Fruit fly (Drosophila melanogaster) whole organism, embryonic: ENCODE results near the gene fd102C.

Experiments
- B-H2 ChIP-seq: fragments of 200-800 bp; sonication (Bioruptor generic); optimal IDR thresholded peaks from 2 replicates; lab custom pipeline; 2018; ENCODE audit warnings: missing biosample characterization, mild to moderate bottlenecking, missing genetic modification characterization
- BtbVII ChIP-seq: fragments of 200-800 bp; sonication (Bioruptor generic); optimal IDR thresholded peaks from 3 replicates; lab custom pipeline; 2017; ENCODE audit warnings: missing biosample characterization, mild to moderate bottlenecking, missing genetic modification characterization
- CG1024 ChIP-seq: fragments of 200-800 bp; sonication (Bioruptor generic); IDR thresholded peaks from 2 replicates; pipeline ENCODE4 v1.3.6; 2022; ENCODE audit warnings: missing biosample characterization, missing genetic modification characterization
- CG10321 ChIP-seq: fragments of 200-800 bp; sonication (Bioruptor generic); IDR thresholded peaks from 2 replicates; pipeline ENCODE4 v1.3.6; 2022; ENCODE audit warnings: missing biosample characterization, missing genetic modification characterization
- CG10959 ChIP-seq: fragments of 200-800 bp; sonication (Bioruptor generic); IDR thresholded peaks from 2 replicates; pipeline ENCODE4 v1.3.6; 2022; ENCODE audit warnings: missing biosample characterization, missing genetic modification characterization
- CG11093 ChIP-seq: fragments of 200-800 bp; sonication (Bioruptor generic); IDR thresholded peaks from 3 replicates; pipeline ENCODE4 v1.3.6; 2022; ENCODE audit warnings: missing biosample characterization, missing genetic modification characterization
- CG12104 ChIP-seq: fragments of 200-800 bp; sonication (Bioruptor generic); optimal IDR thresholded peaks from 3 replicates; lab custom pipeline; 2016; ENCODE audit warnings: missing biosample characterization, missing genetic modification characterization
- CG1233 ChIP-seq: fragments of 200-800 bp; sonication (Bioruptor generic); optimal IDR thresholded peaks from 4 replicates; lab custom pipeline; 2018; ENCODE audit warnings: missing biosample characterization, mild to moderate bottlenecking, missing genetic modification characterization
- CG16863 ChIP-seq: fragments of 200-800 bp; sonication (Bioruptor generic); optimal IDR thresholded peaks from 3 replicates; lab custom pipeline; 2016; ENCODE audit warnings: missing biosample characterization, missing genetic modification characterization
- CG17328 ChIP-seq: fragments of 200-800 bp; sonication (Bioruptor generic); IDR thresholded peaks from 2 replicates; pipeline ENCODE4 v1.3.6; 2022; ENCODE audit warnings: missing biosample characterization, missing genetic modification characterization
- CG17385 ChIP-seq: fragments of 200-800 bp; sonication (Bioruptor generic); optimal IDR thresholded peaks from 3 replicates; lab custom pipeline; 2018; ENCODE audit warnings: missing biosample characterization, mild to moderate bottlenecking, missing genetic modification characterization
- CG2199 ChIP-seq: fragments of 200-800 bp; sonication (Bioruptor generic); IDR thresholded peaks from 3 replicates; pipeline ENCODE4 v1.3.6; 2022; ENCODE audit warnings: missing biosample characterization, missing genetic modification characterization
- CG30403 ChIP-seq: fragments of 200-800 bp; sonication (Bioruptor generic); optimal IDR thresholded peaks from 3 replicates; lab custom pipeline; 2016; ENCODE audit warnings: missing biosample characterization, missing genetic modification characterization
- CG3847 ChIP-seq: fragments of 200-800 bp; sonication (Bioruptor generic); IDR thresholded peaks from 2 replicates; pipeline ENCODE4 v1.3.6; 2022; ENCODE audit warnings: missing biosample characterization, missing genetic modification characterization
- CG5180 ChIP-seq: fragments of 200-800 bp; sonication (Bioruptor generic); optimal IDR thresholded peaks from 3 replicates; lab custom pipeline; 2017; ENCODE audit warnings: missing biosample characterization, missing genetic modification characterization, mild to moderate bottlenecking, moderate library complexity, missing genetic modification reagents
- CG5245 ChIP-seq: fragments of 200-800 bp; sonication (Bioruptor generic); optimal IDR thresholded peaks from 3 replicates; lab custom pipeline; 2016; ENCODE audit warnings: missing biosample characterization, missing genetic modification characterization
- CG7271 ChIP-seq: fragments of 200-800 bp; sonication (Bioruptor generic); optimal IDR thresholded peaks from 2 replicates; lab custom pipeline; 2018; ENCODE audit warnings: missing biosample characterization, mild to moderate bottlenecking, missing genetic modification characterization, moderate library complexity
- CG8290 ChIP-seq, 3 experiments: fragments of 200-800 bp; sonication (Bioruptor generic); optimal IDR thresholded peaks; 2 replicates each; lab custom pipeline; 2016 to 2019; ENCODE audit warnings: missing biosample characterization in 3 of 3, missing genetic modification characterization in 3 of 3, mild to moderate bottlenecking in 2 of 3, moderate library complexity in 1 of 3
- Camta ChIP-seq: fragments of 200-800 bp; sonication (Bioruptor generic); optimal IDR thresholded peaks from 2 replicates; lab custom pipeline; 2016; ENCODE audit warnings: missing biosample characterization, missing genetic modification characterization
- CoRest ChIP-seq: fragments of 200-800 bp; sonication (Bioruptor generic); optimal IDR thresholded peaks from 3 replicates; lab custom pipeline; 2018; ENCODE audit warnings: missing biosample characterization, mild to moderate bottlenecking, missing genetic modification characterization, moderate library complexity
- GATAe ChIP-seq: fragments of 200-800 bp; sonication (Bioruptor generic); conservative IDR thresholded peaks from 2 replicates; pipeline ENCODE4 v1.3.6; 2022; ENCODE audit warnings: missing biosample characterization, missing genetic modification characterization
- Hr51 ChIP-seq, 2 experiments: fragments of 200-800 bp; sonication (Bioruptor generic); optimal IDR thresholded peaks; 2 replicates in 1 of 2; 3 replicates in 1 of 2; lab custom pipeline; 2016 to 2018; ENCODE audit warnings: missing biosample characterization in 2 of 2, missing genetic modification characterization in 2 of 2, mild to moderate bottlenecking in 1 of 2, moderate library complexity in 1 of 2
- Jarid2 ChIP-seq: fragments of 200-800 bp; sonication (Bioruptor generic); optimal IDR thresholded peaks from 3 replicates; lab custom pipeline; 2017; ENCODE audit warnings: mild to moderate bottlenecking, missing biosample characterization, missing genetic modification reagents, missing genetic modification characterization
- Med ChIP-seq: fragments of 200-800 bp; sonication (Bioruptor generic); peaks from one replicate; lab custom pipeline; 2016; ENCODE audit warnings: missing biosample characterization, missing genetic modification characterization, mild to moderate bottlenecking, inconsistent platforms, moderate library complexity
- Nf-YA ChIP-seq: fragments of 200-800 bp; sonication (Bioruptor generic); IDR thresholded peaks from 2 replicates; pipeline ENCODE4 v1.3.6; 2022; ENCODE audit warnings: missing biosample characterization, missing genetic modification characterization
- Nf-YB ChIP-seq: fragments of 200-800 bp; sonication (Bioruptor generic); optimal IDR thresholded peaks from 3 replicates; lab custom pipeline; 2019; ENCODE audit warnings: missing biosample characterization, mild to moderate bottlenecking, missing genetic modification characterization, moderate library complexity
- Nf-YC ChIP-seq: fragments of 200-800 bp; optimal IDR thresholded peaks from 3 replicates; lab custom pipeline; 2019; ENCODE audit warnings: missing biosample characterization, mild to moderate bottlenecking, missing genetic modification characterization, moderate library complexity
- Ravus ChIP-seq: fragments of 200-800 bp; sonication (Bioruptor generic); IDR thresholded peaks from 2 replicates; pipeline ENCODE4 v1.3.6; 2022; ENCODE audit warnings: missing biosample characterization, missing genetic modification characterization
- abd-A ChIP-seq: fragments of 200-800 bp; sonication (Bioruptor generic); optimal IDR thresholded peaks from 3 replicates; lab custom pipeline; 2019; ENCODE audit warnings: missing biosample characterization, mild to moderate bottlenecking, missing genetic modification characterization, moderate library complexity
- ash1 ChIP-seq: fragments of 200-800 bp; sonication (Bioruptor generic); optimal IDR thresholded peaks from 2 replicates; lab custom pipeline; 2018; ENCODE audit warnings: missing biosample characterization, mild to moderate bottlenecking, missing genetic modification characterization
- bab2 ChIP-seq: fragments of 200-800 bp; sonication (Bioruptor generic); optimal IDR thresholded peaks from 2 replicates; lab custom pipeline; 2016; ENCODE audit warnings: missing biosample characterization, missing genetic modification characterization
- bcd ChIP-seq: fragments of 200-800 bp; sonication (Bioruptor generic); optimal IDR thresholded peaks from 2 replicates; lab custom pipeline; 2017; ENCODE audit warnings: missing biosample characterization, mild to moderate bottlenecking, missing genetic modification characterization
- ems ChIP-seq: fragments of 200-800 bp; sonication (Bioruptor generic); optimal IDR thresholded peaks from 3 replicates; lab custom pipeline; 2016; ENCODE audit warnings: missing biosample characterization, missing genetic modification characterization
- fd96Cb ChIP-seq: fragments of 200-800 bp; sonication (Bioruptor generic); optimal IDR thresholded peaks from 2 replicates; lab custom pipeline; 2018; ENCODE audit warnings: missing biosample characterization, mild to moderate bottlenecking, missing genetic modification characterization, moderate library complexity
- gem ChIP-seq: fragments of 200-800 bp; sonication (Bioruptor generic); optimal IDR thresholded peaks from 2 replicates; lab custom pipeline; 2019; ENCODE audit warnings: missing biosample characterization, mild to moderate bottlenecking, missing genetic modification characterization, moderate library complexity
- ind ChIP-seq: fragments of 200-800 bp; sonication (Bioruptor generic); optimal IDR thresholded peaks from 3 replicates; lab custom pipeline; 2016; ENCODE audit warnings: missing biosample characterization, missing genetic modification characterization
- jing ChIP-seq: fragments of 200-800 bp; sonication (Bioruptor generic); optimal IDR thresholded peaks from 2 replicates; lab custom pipeline; 2018; ENCODE audit warnings: missing biosample characterization, mild to moderate bottlenecking, missing genetic modification characterization
- kah ChIP-seq: fragments of 200-800 bp; sonication (Bioruptor generic); optimal IDR thresholded peaks from 2 replicates; lab custom pipeline; 2018; ENCODE audit warnings: missing biosample characterization, mild to moderate bottlenecking, missing genetic modification characterization
- pho ChIP-seq: fragments of 200-800 bp; sonication (Bioruptor generic); optimal IDR thresholded peaks from 2 replicates; lab custom pipeline; 2016; ENCODE audit warnings: missing biosample characterization, missing genetic modification characterization
- psq ChIP-seq: fragments of 200-800 bp; sonication (Bioruptor generic); optimal IDR thresholded peaks from 2 replicates; lab custom pipeline; 2017; ENCODE audit warnings: missing biosample characterization, missing genetic modification characterization
- ranshi ChIP-seq: fragments of 200-800 bp; sonication (Bioruptor generic); IDR thresholded peaks from 2 replicates; pipeline ENCODE4 v1.3.6; 2022; ENCODE audit warnings: missing biosample characterization, missing genetic modification characterization
- sens ChIP-seq: fragments of 200-800 bp; sonication (Bioruptor generic); peaks from one replicate; lab custom pipeline; 2016; ENCODE audit warnings: missing biosample characterization, missing genetic modification characterization
- sens-2 ChIP-seq: fragments of 200-800 bp; sonication (Bioruptor generic); IDR thresholded peaks from 2 replicates; pipeline ENCODE4 v1.3.6; 2022; ENCODE audit warnings: missing biosample characterization, missing genetic modification characterization
- sr ChIP-seq: fragments of 200-800 bp; sonication (Bioruptor generic); IDR thresholded peaks from 3 replicates; pipeline ENCODE4 v1.3.6; 2022; ENCODE audit warnings: missing biosample characterization, missing genetic modification characterization
- stwl ChIP-seq: fragments of 200-800 bp; sonication (Bioruptor generic); optimal IDR thresholded peaks from 3 replicates; lab custom pipeline; 2018; ENCODE audit warnings: missing biosample characterization, mild to moderate bottlenecking, missing genetic modification characterization, moderate library complexity
- tgo ChIP-seq: fragments of 200-800 bp; sonication (Bioruptor generic); IDR thresholded peaks from 3 replicates; pipeline ENCODE4 v1.3.6; 2022; ENCODE audit warnings: missing biosample characterization, missing genetic modification characterization
- trem ChIP-seq: fragments of 200-800 bp; optimal IDR thresholded peaks from 3 replicates; lab custom pipeline; 2019; ENCODE audit warnings: missing biosample characterization, mild to moderate bottlenecking, missing genetic modification characterization, moderate library complexity
- z ChIP-seq: fragments of 200-800 bp; sonication (Bioruptor generic); IDR thresholded peaks from 3 replicates; pipeline ENCODE4 v1.3.6; 2022; ENCODE audit warnings: missing biosample characterization, missing genetic modification characterization
- zen ChIP-seq: fragments of 200-800 bp; sonication (Bioruptor generic); optimal IDR thresholded peaks from 3 replicates; lab custom pipeline; 2018; ENCODE audit warnings: missing biosample characterization, mild to moderate bottlenecking, missing genetic modification characterization, moderate library complexity

Gene fd102C

DNA sequence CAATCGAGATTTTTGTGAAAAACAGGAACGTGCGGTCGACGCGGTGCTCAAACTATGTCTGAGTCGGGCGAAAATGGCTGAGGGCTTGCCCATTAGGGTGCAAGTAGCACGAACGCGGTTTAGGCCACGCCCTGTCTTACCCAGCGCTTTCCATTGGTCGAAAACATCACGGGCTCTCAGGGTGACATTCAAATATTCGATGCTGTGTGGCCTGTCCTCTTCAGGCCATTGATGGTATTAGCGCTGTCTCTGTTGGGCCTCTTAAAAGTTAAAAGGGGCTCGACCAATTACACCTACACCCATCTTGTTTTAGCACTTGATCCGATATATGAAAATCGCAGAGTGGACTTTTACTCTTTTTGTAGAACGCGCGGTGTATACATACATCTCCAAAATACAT lies at the start of gene fd102C:
Gene fd102C (minus strand): TSS at position 62 of the 400 bp plus-strand sequence.
- TF ChIP-seq Hr51 (GFP tag; optimal IDR thresholded peaks at IDR 0.05; lab: Kevin White, UChicago) (no peak), bab2 (no peak), Nf-YA (GFP tag; lab: Robert Waterston, UW) (peak; percentile 71; the same call in 1 of the 2 replicates), CG10321 (peak; percentile 90; the same call in 1 of the 2 replicates), jing (GFP tag; lab: Kevin White, UChicago) (peak; percentile 35), Nf-YC (tag; lab: Kevin White, UChicago) (peak; percentile 99), Jarid2 (GFP tag; lab: Kevin White, UChicago) (peak; percentile 49), ash1 (GFP tag; lab: Kevin White, UChicago) (peak; percentile 19), CG2199 (GFP tag; lab: Robert Waterston, UW) (peak; percentile 86; the same call in 1 of the 3 replicates), tgo (GFP tag; lab: Robert Waterston, UW) (no peak), zen (peak; percentile 43), Nf-YB (GFP tag; lab: Kevin White, UChicago) (peak; percentile 99), CG3847 (GFP tag; lab: Robert Waterston, UW) (no peak), Med (GFP tag; lab: Kevin White, UChicago) (peak; percentile 44)

DNA sequence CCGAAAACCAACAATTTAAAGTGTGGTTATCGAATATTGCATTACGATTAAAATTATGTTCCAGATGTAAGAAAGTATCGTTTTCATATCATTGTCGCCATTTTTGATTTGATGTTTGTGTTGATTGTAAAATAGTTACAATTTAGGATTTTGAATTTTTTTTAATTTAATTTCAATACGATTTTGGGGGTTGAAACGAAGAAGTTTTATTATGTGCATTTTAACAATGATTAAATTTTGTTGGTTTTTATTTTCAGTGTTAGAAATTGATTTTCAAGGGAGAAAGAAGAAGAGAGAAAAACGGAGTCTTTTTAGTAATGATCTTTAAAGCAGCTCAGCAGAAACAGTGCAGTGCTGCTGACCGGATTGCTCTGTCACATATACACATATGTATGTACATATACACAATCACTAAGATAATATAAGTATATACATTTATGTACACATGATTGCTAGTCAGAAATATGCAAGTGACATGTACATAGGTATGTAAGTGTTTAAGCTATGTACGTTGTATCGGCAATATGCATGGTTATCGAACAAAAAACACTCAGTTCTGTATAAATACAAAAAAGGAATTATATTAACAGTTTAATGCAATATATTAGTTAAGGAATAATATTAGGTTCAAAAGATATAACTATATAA lies 34.9 kb upstream of the fd102C start:
- TF ChIP-seq CoRest (tag; lab: Kevin White, UChicago) (no peak), Med (GFP tag; lab: Kevin White, UChicago) (no peak), CG5245 (GFP tag; lab: Kevin White, UChicago) (no peak), fd96Cb (tag; lab: Kevin White, UChicago) (no peak), psq (GFP tag; lab: Kevin White, UChicago) (no peak), CG12104 (GFP tag; lab: Kevin White, UChicago) (no peak), abd-A (tag; lab: Kevin White, UChicago) (no peak), ems (GFP tag; lab: Kevin White, UChicago) (no peak), trem (peak; percentile 42), kah (GFP tag; lab: Kevin White, UChicago) (no peak), bcd (GFP tag; lab: Kevin White, UChicago) (no peak), CG11093 (no peak), z (GFP tag; lab: Robert Waterston, UW) (no peak), B-H2 (GFP tag; lab: Kevin White, UChicago) (no peak), CG1233 (GFP tag; lab: Kevin White, UChicago) (no peak), stwl (peak; percentile 92), CG17328 (GFP tag; lab: Robert Waterston, UW) (no peak), CG16863 (GFP tag; lab: Kevin White, UChicago) (no peak), CG8290 (GFP tag; optimal IDR thresholded peaks at IDR 0.05; lab: Kevin White, UChicago) (peak; percentile 47), CG8290 (tag; optimal IDR thresholded peaks at IDR 0.05; lab: Kevin White, UChicago) (peak in 1 of 2 experiments; percentile 41), CG5180 (GFP tag; lab: Kevin White, UChicago) (no peak), Jarid2 (GFP tag; lab: Kevin White, UChicago) (no peak), ranshi (GFP tag; lab: Robert Waterston, UW) (no peak), sr (no peak), GATAe (GFP tag; lab: Robert Waterston, UW) (no peak), CG1024 (no peak), CG30403 (no peak), sens-2 (GFP tag; lab: Robert Waterston, UW) (no peak), sens (GFP tag; lab: Kevin White, UChicago) (peak; percentile 69), CG17385 (peak; percentile 78), ind (no peak), Ravus (GFP tag; lab: Robert Waterston, UW) (no peak), pho (GFP tag; lab: Kevin White, UChicago) (no peak), gem (tag; lab: Kevin White, UChicago) (peak; percentile 29), Camta (no peak), BtbVII (GFP tag; lab: Kevin White, UChicago) (no peak), CG10959 (GFP tag; lab: Robert Waterston, UW) (no peak), CG7271 (tag; lab: Kevin White, UChicago) (no peak)
